Fruit fly (Drosophila melanogaster) Kc167 (cell line): ENCODE data around the gene CG32305.
A peak's percentile ranks its signal among the peaks of the same experiment; 100 is the strongest.

ENCODE experiments used
- Myc ChIP-seq: fragments of >200 bp; optimal IDR thresholded peaks from 2 replicates; lab custom pipeline; 2017; ENCODE audit warnings: missing external identifiers
- Sin3A ChIP-seq: fragments of >200 bp; optimal IDR thresholded peaks from 2 replicates; lab custom pipeline; 2018; ENCODE audit warnings: missing external identifiers
- h ChIP-seq: fragments of >200 bp; optimal IDR thresholded peaks from 3 replicates; lab custom pipeline; 2018; ENCODE audit warnings: missing external identifiers
- insv ChIP-seq: fragments of >200 bp; optimal IDR thresholded peaks from 3 replicates; lab custom pipeline; 2018; ENCODE audit warnings: missing external identifiers
- psq ChIP-seq: fragments of >200 bp; optimal IDR thresholded peaks from 2 replicates; lab custom pipeline; 2017; ENCODE audit warnings: missing external identifiers
- ttk ChIP-seq: sonication (Bioruptor generic); optimal IDR thresholded peaks from 2 replicates; lab custom pipeline; 2017; ENCODE audit warnings: missing external identifiers

The CG32305 gene

DNA sequence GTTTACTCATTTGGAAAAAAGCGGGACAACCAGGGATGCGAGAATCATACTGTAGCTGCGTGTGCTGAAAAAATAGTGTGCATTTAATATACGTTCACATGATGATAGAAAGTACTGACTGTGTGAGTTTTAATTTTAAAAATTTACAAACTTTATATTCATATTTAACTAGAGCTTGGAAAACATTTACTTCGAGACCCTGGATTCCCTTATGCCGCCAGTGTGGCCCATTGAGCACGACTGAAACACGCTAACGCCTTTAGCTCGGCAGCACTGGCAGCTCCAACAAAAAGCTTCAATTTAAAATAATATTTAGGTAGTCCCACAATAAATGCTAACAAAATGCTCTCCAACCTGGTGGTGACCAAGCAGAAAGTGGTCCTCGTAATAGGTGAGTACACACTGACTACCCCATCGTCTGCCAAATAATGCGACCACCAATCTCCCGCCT is 9.0 kb downstream of the CG32305 start, which contains the start of the genes CG1275 and Elp5:
TSS of gene CG1275 (minus strand) at position 12 of the 451 bp plus-strand sequence.
TSS of gene Elp5 (plus strand) at position 45 of the 451 bp plus-strand sequence.
- TF ChIP-seq psq (lab: Kevin White, UChicago) (no peak), ttk (lab: Kevin White, UChicago) (no peak), Sin3A (lab: Kevin White, UChicago) (no peak), insv (lab: Kevin White, UChicago) (no peak), Myc (lab: Kevin White, UChicago) (no peak), h (lab: Kevin White, UChicago) (no peak)

DNA sequence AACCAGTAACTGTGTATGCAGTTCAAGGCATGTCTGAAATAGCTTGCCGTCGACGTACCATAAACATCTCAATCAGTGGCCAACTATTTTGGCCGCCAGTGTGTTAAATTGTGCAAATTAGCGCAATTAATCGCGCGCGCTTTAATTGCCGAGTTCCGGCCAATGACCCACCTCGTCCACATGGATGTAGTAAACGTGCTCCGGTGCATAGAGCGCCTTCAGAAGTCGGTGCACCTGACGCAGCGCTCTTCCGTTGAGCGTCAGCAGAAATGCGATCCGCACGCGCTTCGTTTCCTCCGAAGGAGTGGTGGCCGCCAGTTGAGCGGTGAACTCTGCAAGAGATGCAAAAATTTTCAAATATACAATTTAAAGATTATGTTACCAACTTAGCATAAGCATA is 12.8 kb downstream of the CG32305 start:
- TF ChIP-seq Sin3A (lab: Kevin White, UChicago): no peak
- peak; percentile 1 for TF ChIP-seq ttk (lab: Kevin White, UChicago)
- no peak for TF ChIP-seq psq (lab: Kevin White, UChicago)

DNA sequence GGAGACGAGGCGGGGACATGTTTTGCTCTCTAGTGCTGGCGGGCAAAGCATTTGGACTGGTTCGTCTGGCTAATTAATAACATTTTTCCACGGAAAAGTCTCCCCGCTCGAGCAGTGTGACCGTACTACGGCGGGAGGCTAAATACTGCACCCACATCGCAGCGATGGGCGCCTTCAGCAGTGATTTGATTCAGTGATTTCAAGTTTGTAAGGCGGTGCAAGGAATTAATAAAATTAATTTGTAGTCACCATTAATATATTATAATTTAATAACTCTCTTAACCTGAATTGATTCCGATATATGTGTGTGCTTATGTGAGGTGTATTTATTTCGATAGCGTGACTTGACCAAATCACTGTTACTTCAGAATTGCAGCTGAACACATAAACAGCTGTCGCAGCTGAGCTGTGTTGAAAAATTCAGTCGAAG is 14.1 kb downstream of the CG32305 start, which contains the start of the genes oxt and CG13807:
TSS of gene oxt (minus strand) at position 150 of the 430 bp plus-strand sequence.
TSS of gene CG13807 (plus strand) at position 405 of the 430 bp plus-strand sequence.
- TF ChIP-seq psq (lab: Kevin White, UChicago) (no peak), h (lab: Kevin White, UChicago) (no peak), Sin3A (lab: Kevin White, UChicago) (no peak), insv (lab: Kevin White, UChicago) (no peak), Myc (lab: Kevin White, UChicago) (no peak)

DNA sequence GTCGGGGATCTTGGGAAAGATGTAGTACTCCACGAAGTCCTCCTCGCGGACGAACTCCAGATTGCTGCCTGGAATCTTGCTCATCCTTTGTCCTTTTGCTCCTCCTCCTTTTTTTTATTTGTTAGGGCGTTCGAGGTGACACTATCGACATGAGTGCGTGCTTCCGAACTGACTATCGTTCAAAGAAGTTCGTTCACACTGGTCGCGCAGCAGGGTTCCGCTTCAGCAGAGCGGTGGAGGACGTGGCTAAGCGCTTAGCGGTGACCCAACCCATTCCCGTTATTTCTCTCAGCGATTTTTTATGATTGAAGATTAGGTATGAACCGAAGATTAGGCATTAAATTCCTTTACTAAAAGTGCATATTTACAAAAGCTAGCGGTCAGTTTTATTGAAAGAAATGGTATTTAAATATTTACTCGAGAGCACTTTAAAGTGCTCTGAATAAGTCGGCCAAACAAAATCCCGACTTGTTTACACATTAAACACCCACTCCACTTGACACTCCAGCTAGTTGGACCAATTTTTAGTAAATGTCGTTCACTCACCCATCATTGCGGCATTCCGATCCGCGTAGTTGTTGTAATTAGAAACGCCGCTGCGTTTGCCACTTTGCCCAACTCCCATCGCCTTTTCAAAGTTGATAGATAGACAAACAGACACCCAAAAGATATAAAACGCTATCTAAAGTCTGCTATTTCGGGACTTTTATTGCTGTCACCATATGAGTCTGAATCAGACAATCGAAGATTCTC is 17.4 kb downstream of the CG32305 start, which contains the start of the genes ecd and CG13806:
TSS of gene ecd (minus strand) at position 166 of the 753 bp plus-strand sequence.
TSS of gene CG13806 (plus strand) at position 703 of the 753 bp plus-strand sequence.
- no peak for TF ChIP-seq ttk (lab: Kevin White, UChicago)
- no peak for TF ChIP-seq psq (lab: Kevin White, UChicago)
- TF ChIP-seq Myc (lab: Kevin White, UChicago): no peak
- no peak for TF ChIP-seq h (lab: Kevin White, UChicago)
- no peak for TF ChIP-seq Sin3A (lab: Kevin White, UChicago)
- no peak for TF ChIP-seq insv (lab: Kevin White, UChicago)

DNA sequence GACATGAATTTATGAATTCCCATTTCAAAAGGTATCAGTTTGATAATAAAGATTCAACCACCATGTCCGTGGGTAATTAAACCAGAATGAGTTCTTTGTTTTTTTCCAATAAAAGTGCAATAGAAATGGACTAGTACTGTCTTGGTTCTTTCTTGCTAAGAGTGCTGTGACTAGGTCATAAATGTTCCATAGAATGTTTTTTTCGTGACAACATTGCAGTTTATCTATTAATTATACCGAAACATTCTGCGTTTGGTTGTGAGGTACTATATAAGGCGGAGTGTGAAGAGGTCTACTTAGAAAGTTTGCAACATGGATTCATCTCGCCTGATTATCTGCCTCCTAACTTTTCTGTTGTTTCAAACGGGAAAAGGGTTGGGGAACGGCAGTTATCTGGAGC is 19.1 kb downstream of the CG32305 start, which contains the start of gene obst-I:
TSS of gene obst-I (plus strand) at position 301 of the 400 bp plus-strand sequence.
- no peak for TF ChIP-seq psq (lab: Kevin White, UChicago)
- no peak for TF ChIP-seq ttk (lab: Kevin White, UChicago)
- no peak for TF ChIP-seq Myc (lab: Kevin White, UChicago)
- no peak for TF ChIP-seq insv (lab: Kevin White, UChicago)
- no peak for TF ChIP-seq h (lab: Kevin White, UChicago)

DNA sequence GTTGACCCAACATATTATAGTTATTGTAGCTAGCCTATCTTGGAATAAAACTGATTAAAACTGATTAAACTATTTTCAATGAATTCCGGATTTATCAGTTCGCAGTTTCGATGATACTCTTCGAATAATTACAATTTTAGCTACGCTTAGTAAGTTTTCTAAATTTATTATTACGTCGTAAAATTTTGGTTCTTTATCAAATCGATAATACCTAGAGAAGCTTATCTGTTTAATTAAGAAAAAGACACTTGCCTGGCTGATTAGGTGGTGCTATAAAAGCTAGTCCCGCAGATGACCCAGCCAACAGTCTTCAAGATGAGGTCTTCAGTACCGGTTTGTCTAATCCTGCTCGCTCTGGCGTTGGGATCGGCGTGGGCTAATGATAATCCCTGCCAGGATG is 20.1 kb downstream of the CG32305 start, which contains the start of gene CG32302:
TSS of gene CG32302 (plus strand) at position 301 of the 400 bp plus-strand sequence.
- TF ChIP-seq ttk (lab: Kevin White, UChicago) (no peak), insv (lab: Kevin White, UChicago) (no peak), psq (lab: Kevin White, UChicago) (no peak), Myc (lab: Kevin White, UChicago) (no peak), h (lab: Kevin White, UChicago) (no peak), Sin3A (lab: Kevin White, UChicago) (no peak)

DNA sequence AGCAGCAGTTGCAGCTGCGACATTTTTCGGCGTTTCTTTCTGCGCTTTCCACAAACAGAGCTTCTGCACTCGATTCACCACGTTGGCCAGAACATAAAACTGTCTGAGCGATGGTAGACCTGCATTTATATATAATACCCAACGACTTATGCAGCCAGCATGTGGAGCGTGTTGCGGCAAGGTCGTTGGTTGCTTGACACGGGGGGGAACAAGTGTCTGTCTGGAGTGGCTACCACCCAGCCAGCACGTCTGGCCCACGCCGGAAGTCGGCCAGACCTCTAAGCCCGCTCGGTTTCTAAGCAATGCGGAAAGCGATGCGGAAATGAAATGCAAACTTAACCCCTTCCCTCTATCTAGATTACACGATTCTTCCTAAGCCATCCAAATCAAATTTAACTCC is 24.2 kb downstream of the CG32305 start, which contains the start of gene yellow-g:
TSS of gene yellow-g (minus strand) at position 101 of the 400 bp plus-strand sequence.
- TF ChIP-seq Myc (lab: Kevin White, UChicago) (no peak), ttk (lab: Kevin White, UChicago) (no peak), Sin3A (lab: Kevin White, UChicago) (no peak), insv (lab: Kevin White, UChicago) (no peak)

DNA sequence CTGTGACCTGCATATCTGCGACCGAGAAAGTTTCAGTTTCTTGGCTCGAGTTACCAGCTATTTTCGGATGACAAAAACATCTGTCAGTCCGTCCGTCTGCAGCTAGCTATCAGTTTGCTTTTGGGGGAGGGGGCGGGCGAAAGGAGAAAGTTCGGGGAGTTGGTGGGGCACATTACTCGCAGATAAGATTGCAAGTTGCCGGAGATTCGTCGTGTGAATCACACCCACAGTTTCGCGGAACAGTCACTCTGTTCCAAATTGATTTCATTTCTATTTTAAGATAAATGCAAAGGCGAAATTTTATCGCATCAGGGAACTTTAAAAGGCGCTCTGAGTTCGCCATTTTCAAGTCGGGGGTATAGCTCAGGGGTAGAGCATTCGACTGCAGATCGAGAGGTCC is 25.0 kb downstream of the CG32305 start:
- TF ChIP-seq Myc (lab: Kevin White, UChicago) (no peak), insv (lab: Kevin White, UChicago) (no peak), h (lab: Kevin White, UChicago) (no peak), psq (lab: Kevin White, UChicago) (no peak)

DNA sequence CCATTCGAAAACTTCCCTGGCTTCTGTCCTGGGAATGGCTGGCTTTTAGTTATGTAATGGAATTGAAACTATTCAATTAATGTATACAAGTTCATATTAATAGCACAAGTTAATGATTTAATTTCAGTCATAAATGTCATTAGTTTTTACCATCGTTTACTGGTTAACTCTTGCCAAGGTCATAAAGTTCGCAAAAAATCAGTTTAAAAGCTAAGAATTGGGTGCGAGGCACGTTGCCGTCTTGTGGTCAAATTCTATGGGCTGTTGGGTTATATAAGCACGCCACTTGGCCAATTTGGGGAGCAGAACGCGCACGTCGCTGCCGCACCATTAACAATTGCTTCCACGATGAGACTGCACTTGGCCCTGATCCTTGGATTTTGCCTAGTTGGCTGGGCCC is 27.8 kb downstream of the CG32305 start, which contains the start of gene yellow-g2:
TSS of gene yellow-g2 (plus strand) at position 301 of the 400 bp plus-strand sequence.
- TF ChIP-seq insv (lab: Kevin White, UChicago) (no peak), h (lab: Kevin White, UChicago) (no peak), psq (lab: Kevin White, UChicago) (no peak), ttk (lab: Kevin White, UChicago) (no peak), Myc (lab: Kevin White, UChicago) (no peak), Sin3A (lab: Kevin White, UChicago) (no peak)

DNA sequence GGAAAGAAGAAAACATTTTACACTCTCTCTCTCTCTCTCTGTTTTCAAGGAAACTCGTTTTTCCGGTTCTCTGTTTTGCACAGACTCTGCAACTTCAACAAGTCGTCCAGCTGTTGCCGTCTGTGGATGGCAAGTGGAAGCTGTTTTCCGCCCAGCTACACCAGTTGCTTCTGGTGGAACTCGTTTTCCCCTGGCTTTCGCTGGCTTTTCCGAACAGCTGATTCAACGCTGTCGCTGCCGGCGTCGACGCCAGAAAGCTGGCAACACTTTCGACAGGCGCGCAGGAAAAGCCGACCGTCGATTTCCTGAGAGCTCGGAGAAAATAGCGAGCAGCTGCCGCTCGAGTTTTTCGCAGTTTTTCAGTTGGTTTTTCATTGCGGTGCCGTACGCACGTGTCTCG is 34.1 kb downstream of the CG32305 start, which contains the start of gene MsR2:
TSS of gene MsR2 (plus strand) at position 378 of the 400 bp plus-strand sequence.
- TF ChIP-seq insv (lab: Kevin White, UChicago): no peak
